Worm (Caenorhabditis elegans) whole organism, L4 larva: ENCODE measurements around the gene H39E20.1.
A peak's percentile ranks its signal among the peaks of the same experiment; 100 is the strongest.
"Not testable (repeated sequence)": the region's sequence is repeated elsewhere in the genome, so short reads cannot be mapped to it uniquely, and the experiment has no call there.

Source experiments
- F37D6.2 ChIP-seq: sonication (generic microtip); optimal IDR thresholded peaks from 2 replicates; lab custom pipeline; 2016; ENCODE audit warnings: mild to moderate bottlenecking, missing genetic modification characterization, missing compliant biosample characterization
- T20F7.1 ChIP-seq: fragments of 200-800 bp; sonication (Bioruptor generic); optimal IDR thresholded peaks from 2 replicates; lab custom pipeline; 2018; ENCODE audit warnings: mild to moderate bottlenecking, missing genetic modification characterization, missing compliant biosample characterization
- T26A8.4 ChIP-seq: fragments of 200-800 bp; sonication (Bioruptor generic); IDR thresholded peaks from 2 replicates; pipeline ENCODE4 v1.3.6; 2022; ENCODE audit warnings: missing genetic modification characterization, missing compliant biosample characterization
- Y48G9A.11 ChIP-seq: fragments of 200-800 bp; sonication (Bioruptor generic); IDR thresholded peaks from 2 replicates; pipeline ENCODE4 v1.3.6; 2022; ENCODE audit warnings: missing genetic modification reagents, missing genetic modification characterization, missing compliant biosample characterization
- Y5F2A.4 ChIP-seq: fragments of 200-800 bp; sonication (Bioruptor generic); optimal IDR thresholded peaks from 2 replicates; lab custom pipeline; 2018; ENCODE audit warnings: mild to moderate bottlenecking, missing genetic modification characterization, missing compliant biosample characterization
- ZK337.2 ChIP-seq: fragments of 200-800 bp; sonication (Bioruptor generic); IDR thresholded peaks from 2 replicates; pipeline ENCODE4 v1.3.6; 2022; ENCODE audit warnings: missing genetic modification reagents, missing genetic modification characterization, missing compliant biosample characterization
- aha-1 ChIP-seq: fragments of 150-350 bp; peaks from one replicate; lab custom pipeline; 2014; ENCODE audit warnings: missing biosample characterization, missing genetic modification characterization
- ceh-28 ChIP-seq: fragments of 150-350 bp; optimal IDR thresholded peaks from 2 replicates; lab custom pipeline; 2014; ENCODE audit warnings: missing biosample characterization, missing genetic modification reagents, missing genetic modification characterization
- ceh-62 ChIP-seq: sonication (generic microtip); optimal IDR thresholded peaks from 2 replicates; lab custom pipeline; 2017; ENCODE audit warnings: missing biosample characterization, missing genetic modification characterization
- daf-16 ChIP-seq, 3 experiments: sonication (generic microtip); optimal IDR thresholded peaks; 2 replicates each; lab custom pipeline; 2016 to 2017; ENCODE audit warnings: missing genetic modification characterization in 3 of 3, missing genetic modification reagents in 3 of 3, mild to moderate bottlenecking in 2 of 3, missing compliant biosample characterization in 2 of 3, missing biosample characterization in 1 of 3, moderate library complexity in 1 of 3
- duxl-1 ChIP-seq: sonication (generic microtip); optimal IDR thresholded peaks from 2 replicates; lab custom pipeline; 2016; ENCODE audit warnings: mild to moderate bottlenecking, missing genetic modification characterization, moderate library complexity, missing compliant biosample characterization; ENCODE audit not compliant: poor library complexity
- dve-1 ChIP-seq: sonication (generic microtip); optimal IDR thresholded peaks from 2 replicates; lab custom pipeline; 2017; ENCODE audit warnings: antibody characterized with exemption, mild to moderate bottlenecking, missing genetic modification characterization, missing compliant biosample characterization; ENCODE audit not compliant: insufficient read depth
- egl-27 ChIP-seq: sonication (generic microtip); optimal IDR thresholded peaks from 3 replicates; lab custom pipeline; 2017; ENCODE audit warnings: missing biosample characterization, missing genetic modification reagents, missing genetic modification characterization
- hlh-30 ChIP-seq: sonication (generic microtip); optimal IDR thresholded peaks from 2 replicates; lab custom pipeline; 2017; ENCODE audit warnings: antibody characterized with exemption, mild to moderate bottlenecking, missing genetic modification characterization, missing compliant biosample characterization; ENCODE audit not compliant: insufficient read depth
- lin-38 ChIP-seq: fragments of 200-800 bp; sonication (Bioruptor generic); IDR thresholded peaks from 2 replicates; pipeline ENCODE4 v1.3.6; 2022; ENCODE audit warnings: missing genetic modification reagents, missing genetic modification characterization, missing compliant biosample characterization
- lin-39 ChIP-seq: fragments of 150-350 bp; optimal IDR thresholded peaks from 2 replicates; lab custom pipeline; 2014; ENCODE audit warnings: missing biosample characterization, missing genetic modification reagents, missing genetic modification characterization
- madf-9 ChIP-seq: fragments of 200-800 bp; sonication (Bioruptor generic); conservative IDR thresholded peaks from 2 replicates; pipeline ENCODE4 v1.3.6; 2022; ENCODE audit warnings: missing genetic modification reagents, missing genetic modification characterization, missing compliant biosample characterization
- mes-2 ChIP-seq: sonication (generic microtip); optimal IDR thresholded peaks from 2 replicates; lab custom pipeline; 2016; ENCODE audit warnings: missing genotype, mild to moderate bottlenecking, missing genetic modification characterization, missing compliant biosample characterization; ENCODE audit not compliant: poor library complexity, severe bottlenecking
- nhr-28 ChIP-seq: fragments of 150-350 bp; optimal IDR thresholded peaks from 2 replicates; lab custom pipeline; 2014; ENCODE audit warnings: missing biosample characterization, missing genetic modification characterization
- nhr-41 ChIP-seq: fragments of 200-800 bp; sonication (Bioruptor generic); IDR thresholded peaks from 2 replicates; pipeline ENCODE4 v1.3.6; 2022; ENCODE audit warnings: missing genetic modification reagents, missing genetic modification characterization, missing compliant biosample characterization
- nhr-48 ChIP-seq: sonication (generic microtip); optimal IDR thresholded peaks from 2 replicates; lab custom pipeline; 2016; ENCODE audit warnings: mild to moderate bottlenecking, missing genetic modification characterization, missing compliant biosample characterization
- pqm-1 ChIP-seq: sonication (generic microtip); optimal IDR thresholded peaks from 2 replicates; lab custom pipeline; 2017; ENCODE audit warnings: missing biosample characterization, missing genetic modification characterization
- saeg-2 ChIP-seq: fragments of 200-800 bp; sonication (Bioruptor generic); IDR thresholded peaks from 2 replicates; pipeline ENCODE4 v1.3.6; 2022; ENCODE audit warnings: missing genetic modification reagents, missing genetic modification characterization, missing compliant biosample characterization
- unc-62 ChIP-seq, 3 experiments: fragments of 150-350 bp in 1 of 3; sonication (generic microtip); optimal IDR thresholded peaks in 2 of 3; peaks in 1 of 3; 1 replicate in 1 of 3; 2 replicates in 2 of 3; lab custom pipeline; 2014 to 2017; ENCODE audit warnings: missing biosample characterization in 3 of 3, missing genetic modification characterization in 3 of 3, missing genetic modification reagents in 3 of 3, missing genotype in 1 of 3

The H39E20.1 gene

DNA sequence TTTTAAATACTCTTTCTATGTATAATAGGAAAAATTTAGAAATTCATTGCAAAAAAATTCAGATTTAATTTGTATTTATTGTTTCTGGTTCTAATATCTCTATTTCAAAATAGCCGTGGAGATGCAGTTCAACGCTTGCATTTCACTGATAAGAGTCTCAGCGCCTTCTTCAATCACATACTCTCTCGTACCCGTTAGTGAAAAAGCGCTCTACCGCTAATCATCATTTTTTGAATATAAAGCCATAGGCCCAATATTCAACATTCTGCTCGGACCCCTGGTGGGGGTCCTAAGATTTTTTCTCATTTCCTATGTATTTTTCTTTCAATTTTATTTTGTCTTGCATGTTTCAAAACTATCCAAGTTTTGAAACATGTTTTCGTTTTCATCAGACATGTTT is 23.1 kb upstream of the H39E20.1 start:
- TF ChIP-seq dve-1 (tag; lab: Kevin White, UChicago) (peak; percentile 28), T26A8.4 (no peak), daf-16 (GFP tag; optimal IDR thresholded peaks at IDR 0.05; lab: Kevin White, UChicago) (no peak), daf-16 (tag; optimal IDR thresholded peaks at IDR 0.05; lab: Kevin White, UChicago) (peak; percentile 3), lin-38 (peak; percentile 55)

DNA sequence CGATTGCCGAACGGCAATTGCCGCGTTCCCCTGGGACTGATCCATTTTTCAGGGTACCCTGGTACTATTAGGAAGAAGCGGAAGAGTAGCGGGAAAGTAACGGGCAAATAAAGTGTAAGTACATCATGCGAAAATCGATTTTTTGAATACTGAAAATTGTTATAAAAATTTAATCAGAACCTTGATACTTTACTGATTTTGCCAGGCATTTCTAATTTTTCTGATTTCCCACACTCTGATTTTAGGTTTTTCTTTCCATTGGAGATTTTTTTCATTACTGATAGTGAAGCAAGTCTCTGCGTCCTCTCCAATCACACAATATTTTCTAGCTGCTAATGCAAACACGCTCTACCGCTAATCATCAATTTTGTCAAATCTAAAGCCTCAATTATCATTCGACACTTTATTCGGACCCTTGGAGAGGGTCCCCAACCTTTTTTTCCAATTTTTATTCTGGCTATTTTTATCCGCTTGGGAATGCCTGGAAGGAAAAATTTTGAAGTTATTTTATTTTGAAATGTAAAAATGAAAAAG is 21.8 kb upstream of the H39E20.1 start, which contains the start of gene F19G12.9:
TSS of gene F19G12.9 (plus strand) at position 51 of the 534 bp plus-strand sequence.
- TF ChIP-seq duxl-1 (tag; lab: Kevin White, UChicago) (no peak), lin-38 (peak; percentile 89)

DNA sequence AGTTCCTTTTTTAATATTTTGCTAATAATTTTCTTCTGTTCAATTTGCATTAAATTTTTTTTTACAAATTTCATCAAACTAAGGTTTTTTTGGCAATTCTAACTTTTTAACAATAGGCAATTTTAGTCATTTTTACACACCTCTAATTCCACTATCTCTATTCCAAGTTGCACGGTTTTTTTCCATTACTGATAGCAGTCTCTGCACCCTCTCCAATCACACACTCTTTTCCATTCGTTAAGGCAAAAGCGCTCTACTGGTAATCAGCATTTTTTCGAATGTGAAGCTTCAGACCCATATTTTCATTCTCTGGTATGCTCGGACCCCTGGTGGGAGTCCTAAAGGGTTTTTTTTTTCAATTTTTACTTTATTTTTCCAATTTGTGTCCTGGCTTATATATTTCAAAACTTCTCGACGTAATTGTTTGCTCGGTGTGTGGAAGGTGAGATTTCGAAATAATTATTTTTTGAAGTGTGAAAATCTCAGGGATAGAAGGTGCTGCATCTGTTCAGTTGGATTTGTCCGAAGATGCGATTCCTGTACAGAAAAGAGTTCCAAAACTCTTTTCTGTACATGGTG is 19.4 kb upstream of the H39E20.1 start, which contains the start of the genes F19G12.4 and F19G12.8:
TSS of gene F19G12.4 (plus strand) at position 529 of the 579 bp plus-strand sequence.
TSS of gene F19G12.8 (plus strand) at position 545 of the 579 bp plus-strand sequence.
- TF ChIP-seq pqm-1 (tag; lab: Kevin White, UChicago) (peak; percentile 83), aha-1 (tag; lab: Kevin White, UChicago) (peak; percentile 88), hlh-30 (no peak), ZK337.2 (GFP tag; lab: Robert Waterston, UW) (no peak), ceh-62 (tag; lab: Kevin White, UChicago) (no peak), nhr-28 (tag; lab: Kevin White, UChicago) (peak; percentile 48)

DNA sequence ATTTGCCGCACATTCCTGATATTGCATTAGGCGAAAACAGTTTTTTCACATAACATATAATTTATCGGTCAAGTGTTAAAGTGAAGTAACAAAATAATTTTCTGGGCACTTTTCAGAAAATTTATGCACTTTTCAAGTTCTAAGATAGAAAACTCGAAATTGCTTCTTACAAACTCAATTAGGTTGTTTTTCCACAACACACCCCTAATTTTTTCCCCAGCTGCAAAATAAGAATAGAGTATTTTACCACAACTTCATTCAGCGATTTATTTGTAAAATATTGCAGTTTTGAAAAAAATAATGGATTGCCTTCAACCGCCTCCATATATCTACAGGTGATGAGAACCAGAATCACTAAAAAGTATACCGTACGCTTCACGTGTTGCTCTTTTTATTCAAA is 15.4 kb upstream of the H39E20.1 start, which contains the start of gene srh-19:
TSS of gene srh-19 (plus strand) at position 301 of the 400 bp plus-strand sequence.
- TF ChIP-seq hlh-30 (no peak), egl-27 (tag; lab: Kevin White, UChicago) (no peak), unc-62 (GFP tag; optimal IDR thresholded peaks at IDR 0.05 in 1 of 2; lab: Kevin White, UChicago) (peak in 1 of 2 experiments; percentile 38), unc-62 (tag; optimal IDR thresholded peaks at IDR 0.05; lab: Kevin White, UChicago) (no peak)

DNA sequence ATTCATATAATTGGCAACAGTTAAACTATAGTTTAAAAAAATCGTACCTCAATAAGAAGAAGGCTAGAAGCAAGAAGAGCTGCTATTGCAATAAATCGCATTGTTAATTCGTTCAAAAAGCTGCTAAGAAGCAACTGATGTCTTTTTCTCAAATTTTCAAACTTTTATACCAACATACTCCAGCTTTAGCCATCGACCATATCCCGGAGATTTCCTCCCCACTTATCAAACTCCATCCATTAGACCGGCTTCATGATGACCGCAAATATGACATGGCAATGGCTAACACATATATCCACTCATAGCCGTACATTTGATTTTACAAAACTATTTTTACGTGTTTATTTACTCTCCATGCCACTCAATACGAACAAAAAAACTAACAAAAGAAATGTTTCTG is 13.1 kb upstream of the H39E20.1 start, which contains the start of gene abu-2:
TSS of gene abu-2 (minus strand) at position 101 of the 400 bp plus-strand sequence.
- no peak for TF ChIP-seq F37D6.2 (tag; lab: Kevin White, UChicago)
- TF ChIP-seq lin-39 (tag; lab: Kevin White, UChicago), result no peak
- TF ChIP-seq saeg-2, result no peak
- TF ChIP-seq Y5F2A.4 (GFP tag; lab: Kevin White, UChicago), result no peak
- no peak for TF ChIP-seq nhr-48
- no peak for TF ChIP-seq nhr-41
- TF ChIP-seq daf-16 (GFP tag; optimal IDR thresholded peaks at IDR 0.05; lab: Kevin White, UChicago), result no peak
- TF ChIP-seq daf-16 (tag; optimal IDR thresholded peaks at IDR 0.05; lab: Kevin White, UChicago), result no peak
- TF ChIP-seq T20F7.1, result no peak
- no peak for TF ChIP-seq dve-1 (tag; lab: Kevin White, UChicago)
- TF ChIP-seq mes-2 (tag; lab: Kevin White, UChicago), result no peak

DNA sequence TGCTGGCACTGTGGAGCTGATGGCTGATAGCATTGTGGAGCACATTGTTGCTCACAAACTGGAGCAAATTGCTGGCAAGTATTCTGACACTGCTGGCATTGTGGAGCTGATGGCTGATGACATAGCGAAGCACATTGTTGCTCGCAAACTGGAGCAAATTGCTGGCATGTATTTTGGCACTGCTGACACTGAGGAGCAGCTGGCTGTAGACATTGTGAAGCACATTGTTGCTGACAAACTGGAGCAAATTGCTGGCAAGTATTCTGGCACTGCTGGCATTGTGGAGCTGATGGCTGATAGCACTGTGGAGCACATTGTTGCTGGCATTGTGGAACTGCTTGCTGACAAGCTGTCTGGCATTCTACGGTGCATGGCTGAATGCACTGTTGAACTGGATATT is 11.8 kb upstream of the H39E20.1 start:
- TF ChIP-seq aha-1 (tag; lab: Kevin White, UChicago) (peak; percentile 91), Y48G9A.11 (GFP tag; lab: Robert Waterston, UW) (no peak)
- TF ChIP-seq, all 104 proteins: peak for 1

DNA sequence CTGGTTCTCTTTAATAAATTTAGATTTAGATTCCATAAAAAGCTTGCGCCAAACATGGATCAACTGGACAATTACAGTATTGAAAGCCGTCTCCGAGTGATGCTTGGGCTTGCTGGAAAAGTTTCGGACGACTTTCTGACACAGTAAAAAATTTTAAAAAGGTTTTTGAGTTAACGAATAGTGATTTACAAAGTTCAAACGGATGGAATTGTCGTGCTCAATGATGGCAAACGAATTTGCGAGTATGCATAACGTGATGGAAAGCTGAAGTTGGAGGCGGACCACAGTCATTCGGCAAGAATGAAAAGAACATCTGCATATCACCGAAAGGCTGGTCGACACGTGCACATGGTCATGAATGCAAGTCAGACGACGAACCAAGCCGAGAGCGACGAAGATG is 6.6 kb upstream of the H39E20.1 start, which contains the start of gene ZK402.1:
TSS of gene ZK402.1 (plus strand) at position 301 of the 400 bp plus-strand sequence.
- TF ChIP-seq saeg-2, ceh-28, madf-9: not testable (repeated sequence)
